Worm (Caenorhabditis elegans): Measurements from ENCODE around the gene M151.1.

ce11 chrII:3684487-3685067 lies 43.3 kb downstream of the M151.1 start:
- TF ChIP-seq nhr-25 (tag; optimal IDR thresholded peaks at IDR 0.05) (no peak), fos-1 (tag; optimal IDR thresholded peaks at IDR 0.05) (no peak)

Measured in whole organism, L3 larva.